Worm (Caenorhabditis elegans): ENCODE measurements around the gene mrps-26.
A peak's percentile ranks its signal among the peaks of the same experiment; 100 is the strongest.

mrps-26 gene

DNA sequence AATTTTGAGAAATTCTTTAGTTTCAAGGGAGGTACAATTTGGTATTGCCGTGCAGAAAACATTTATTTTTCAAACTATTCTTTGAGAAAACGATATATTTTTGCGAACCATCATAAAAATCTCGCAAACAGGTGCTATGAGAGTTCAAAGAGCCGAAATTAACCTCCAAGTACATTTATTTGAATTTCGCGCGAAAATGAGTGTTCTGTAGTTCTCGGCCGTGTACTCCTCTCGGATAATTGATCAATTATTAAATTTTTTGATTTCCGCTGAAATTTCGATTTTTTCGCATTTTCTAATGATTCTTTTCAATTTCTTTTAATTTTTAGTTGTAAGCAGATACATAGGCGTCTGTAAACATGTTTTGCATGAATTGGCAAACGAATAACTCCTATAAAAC, 44.2 kb upstream of the mrps-26 start (continued):
- peak; percentile 23 for TF ChIP-seq fos-1 (tag; optimal IDR thresholded peaks at IDR 0.05)
- no peak for TF ChIP-seq aha-1 (tag; optimal IDR thresholded peaks at IDR 0.05)
- TF ChIP-seq nhr-19 (GFP tag; conservative IDR thresholded peaks at IDR 0.05): peak; percentile 65
- TF ChIP-seq pag-3 (tag; optimal IDR thresholded peaks at IDR 0.05; ENCODE audit: borderline replicate concordance, insufficient read depth): no peak
- no peak for TF ChIP-seq C34B4.2 (tag; optimal IDR thresholded peaks at IDR 0.05)
- TF ChIP-seq ets-5 (GFP tag; IDR thresholded peaks at IDR 0.05): no peak
- peak; percentile 91 for TF ChIP-seq rnt-1 (tag; optimal IDR thresholded peaks at IDR 0.05)
- no peak for TF ChIP-seq nhr-12 (tag; optimal IDR thresholded peaks at IDR 0.05)
- no peak for TF ChIP-seq nhr-11 (tag; optimal IDR thresholded peaks at IDR 0.05)
- TF ChIP-seq nhr-20 (tag; optimal IDR thresholded peaks at IDR 0.05): peak; percentile 58
- TF ChIP-seq elt-3 (tag; optimal IDR thresholded peaks at IDR 0.05): no peak
- peak in 1 of 3 experiments; percentile 8 for TF ChIP-seq ceh-82 (tag; optimal IDR thresholded peaks at IDR 0.05)
- peak; percentile 22 for TF ChIP-seq skn-1 (tag; optimal IDR thresholded peaks at IDR 0.05)
- TF ChIP-seq F16B12.6 (tag; optimal IDR thresholded peaks at IDR 0.05): no peak
- no peak for TF ChIP-seq mdl-1 (tag; optimal IDR thresholded peaks at IDR 0.05)
- no peak for TF ChIP-seq ceh-8 (GFP tag; optimal IDR thresholded peaks at IDR 0.05)
- TF ChIP-seq tlp-1 (tag; optimal IDR thresholded peaks at IDR 0.05): no peak
- no peak for TF ChIP-seq lin-13 (GFP tag; optimal IDR thresholded peaks at IDR 0.05)
- TF ChIP-seq snu-23 (GFP tag; optimal IDR thresholded peaks at IDR 0.05): peak; percentile 39
- TF ChIP-seq unc-86 (tag; optimal IDR thresholded peaks at IDR 0.05): no peak
- TF ChIP-seq unc-130 (tag; optimal IDR thresholded peaks at IDR 0.05): peak; percentile 21
- TF ChIP-seq vab-15 (tag; optimal IDR thresholded peaks at IDR 0.05): no peak
- TF ChIP-seq ztf-11 (tag; optimal IDR thresholded peaks at IDR 0.05): peak in 1 of 2 experiments; percentile 67
- no peak for TF ChIP-seq alr-1 (tag; optimal IDR thresholded peaks at IDR 0.05; ENCODE audit: borderline replicate concordance)
- TF ChIP-seq Y116A8C.19 (tag; optimal IDR thresholded peaks at IDR 0.05; ENCODE audit: borderline replicate concordance): no peak
- TF ChIP-seq aly-2 (tag; optimal IDR thresholded peaks at IDR 0.05): no peak
- TF ChIP-seq isw-1 (GFP tag; IDR thresholded peaks at IDR 0.05): no peak
- peak; percentile 18 for TF ChIP-seq blmp-1 (tag; optimal IDR thresholded peaks at IDR 0.05)
- TF ChIP-seq lin-39 (tag; optimal IDR thresholded peaks at IDR 0.05): no peak
- TF ChIP-seq nhr-84 (tag; optimal IDR thresholded peaks at IDR 0.05): no peak
- TF ChIP-seq snpc-4 (tag; optimal IDR thresholded peaks at IDR 0.05): no peak
- TF ChIP-seq dsc-1 (tag; optimal IDR thresholded peaks at IDR 0.05): peak; percentile 41
- TF ChIP-seq irx-1 (tag; optimal IDR thresholded peaks at IDR 0.05): peak; percentile 72
- peak; percentile 57 for TF ChIP-seq egl-13 (tag; optimal IDR thresholded peaks at IDR 0.05)
- TF ChIP-seq nhr-90 (tag; optimal IDR thresholded peaks at IDR 0.05; ENCODE audit: poor library complexity): peak; percentile 70
- peak; percentile 34 to 59 for TF ChIP-seq lsy-2 (tag; optimal IDR thresholded peaks at IDR 0.05)
- TF ChIP-seq ztf-4 (tag; optimal IDR thresholded peaks at IDR 0.05): no peak
- no peak for TF ChIP-seq nhr-28 (tag; optimal IDR thresholded peaks at IDR 0.05)
- no peak for TF ChIP-seq hlh-17 (GFP tag; optimal IDR thresholded peaks at IDR 0.05; ENCODE audit: borderline replicate concordance)
- TF ChIP-seq zag-1 (tag; optimal IDR thresholded peaks at IDR 0.05): no peak
- no peak for TF ChIP-seq nhr-77 (tag; optimal IDR thresholded peaks at IDR 0.05)
- peak; percentile 22 for TF ChIP-seq elt-2 (tag; optimal IDR thresholded peaks at IDR 0.05)
- TF ChIP-seq nhr-47 (tag; optimal IDR thresholded peaks at IDR 0.05): peak; percentile 64
- no peak for TF ChIP-seq ama-1 (optimal IDR thresholded peaks at IDR 0.05)
- TF ChIP-seq C16A3.4 (tag; optimal IDR thresholded peaks at IDR 0.05): no peak
- peak; percentile 48 for TF ChIP-seq swsn-7 (tag; optimal IDR thresholded peaks at IDR 0.05)
- peak; percentile 56 for TF ChIP-seq fkh-4 (tag; optimal IDR thresholded peaks at IDR 0.05; ENCODE audit: borderline replicate concordance)
- no peak for TF ChIP-seq nhr-237 (tag; optimal IDR thresholded peaks at IDR 0.05)
- no peak for TF ChIP-seq ces-1 (GFP tag; optimal IDR thresholded peaks at IDR 0.05)
- TF ChIP-seq grh-1 (GFP tag; IDR thresholded peaks at IDR 0.05): peak; percentile 43; the same call in 1 of the 2 replicates
- TF ChIP-seq sup-37 (GFP tag; optimal IDR thresholded peaks at IDR 0.05): no peak
- no peak for TF ChIP-seq mef-2 (tag; optimal IDR thresholded peaks at IDR 0.05)
- no peak for TF ChIP-seq lin-15B (tag; optimal IDR thresholded peaks at IDR 0.05)
- TF ChIP-seq efl-3 (GFP tag; optimal IDR thresholded peaks at IDR 0.05): no peak
